Fruit fly (Drosophila melanogaster) whole organism, embryonic: ENCODE results near the gene CG16734.

ENCODE experiments used
- BtbVII ChIP-seq: fragments of 200-800 bp; sonication (Bioruptor generic); optimal IDR thresholded peaks from 3 replicates; lab custom pipeline; 2017; ENCODE audit warnings: missing biosample characterization, mild to moderate bottlenecking, missing genetic modification characterization
- CG10565 ChIP-seq: fragments of 200-800 bp; sonication (Bioruptor generic); optimal IDR thresholded peaks from 3 replicates; lab custom pipeline; 2016; ENCODE audit warnings: missing biosample characterization, mild to moderate bottlenecking, missing genetic modification characterization
- CG11093 ChIP-seq: fragments of 200-800 bp; sonication (Bioruptor generic); IDR thresholded peaks from 3 replicates; pipeline ENCODE4 v1.3.6; 2022; ENCODE audit warnings: missing biosample characterization, missing genetic modification characterization
- CG11456 ChIP-seq: fragments of 200-800 bp; sonication (Bioruptor generic); IDR thresholded peaks from 3 replicates; pipeline ENCODE4 v1.3.6; 2022; ENCODE audit warnings: missing biosample characterization, missing genetic modification characterization
- CG14050 ChIP-seq: fragments of 200-800 bp; sonication (Bioruptor generic); IDR thresholded peaks from 3 replicates; pipeline ENCODE4 v1.3.6; 2022; ENCODE audit warnings: missing biosample characterization, missing genetic modification characterization
- CG1602 ChIP-seq: fragments of 200-800 bp; sonication (Bioruptor generic); optimal IDR thresholded peaks from 3 replicates; lab custom pipeline; 2016; ENCODE audit warnings: missing biosample characterization, missing genetic modification characterization
- CG16779 ChIP-seq: fragments of 200-800 bp; sonication (Bioruptor generic); IDR thresholded peaks from 2 replicates; pipeline ENCODE4 v1.3.6; 2022; ENCODE audit warnings: missing biosample characterization, missing genetic modification characterization
- CG17568 ChIP-seq: fragments of 200-800 bp; sonication (Bioruptor generic); optimal IDR thresholded peaks from 2 replicates; lab custom pipeline; 2018; ENCODE audit warnings: missing biosample characterization, mild to moderate bottlenecking, missing genetic modification characterization, moderate library complexity
- CG17802 ChIP-seq: fragments of 200-800 bp; sonication (Bioruptor generic); optimal IDR thresholded peaks from 2 replicates; lab custom pipeline; 2018; ENCODE audit warnings: missing biosample characterization, mild to moderate bottlenecking, missing genetic modification characterization, moderate library complexity
- CG30431 ChIP-seq: fragments of 200-800 bp; sonication (Bioruptor generic); optimal IDR thresholded peaks from 2 replicates; lab custom pipeline; 2017; ENCODE audit warnings: missing biosample characterization, missing genetic modification characterization
- CG7745 ChIP-seq: fragments of 200-800 bp; sonication (Bioruptor generic); optimal IDR thresholded peaks from 2 replicates; lab custom pipeline; 2018; ENCODE audit warnings: missing biosample characterization, mild to moderate bottlenecking, missing genetic modification characterization, moderate library complexity
- CG8290 ChIP-seq, 3 experiments: fragments of 200-800 bp; sonication (Bioruptor generic); optimal IDR thresholded peaks; 2 replicates each; lab custom pipeline; 2016 to 2019; ENCODE audit warnings: missing biosample characterization in 3 of 3, missing genetic modification characterization in 3 of 3, mild to moderate bottlenecking in 2 of 3, moderate library complexity in 1 of 3
- CG8359 ChIP-seq: fragments of 200-800 bp; sonication (Bioruptor generic); optimal IDR thresholded peaks from 2 replicates; lab custom pipeline; 2017; ENCODE audit warnings: missing biosample characterization, mild to moderate bottlenecking, missing genetic modification characterization, borderline replicate concordance
- CkIIα-i1 ChIP-seq: fragments of 200-800 bp; sonication (Bioruptor generic); IDR thresholded peaks from 2 replicates; pipeline ENCODE4 v1.3.6; 2022; ENCODE audit warnings: missing biosample characterization, missing genetic modification characterization
- CoRest ChIP-seq: fragments of 200-800 bp; sonication (Bioruptor generic); optimal IDR thresholded peaks from 3 replicates; lab custom pipeline; 2018; ENCODE audit warnings: missing biosample characterization, mild to moderate bottlenecking, missing genetic modification characterization, moderate library complexity
- Dref ChIP-seq: fragments of 200-800 bp; sonication (Bioruptor generic); IDR thresholded peaks from 2 replicates; pipeline ENCODE4 v1.3.6; 2022; ENCODE audit warnings: missing biosample characterization, missing genetic modification characterization
- Ets65A ChIP-seq: fragments of 200-800 bp; sonication (Bioruptor generic); peaks from one replicate; lab custom pipeline; 2016; ENCODE audit warnings: missing biosample characterization, missing genetic modification characterization
- Fer1 ChIP-seq: fragments of 200-800 bp; sonication (Bioruptor generic); optimal IDR thresholded peaks from 2 replicates; lab custom pipeline; 2017; ENCODE audit warnings: missing biosample characterization, mild to moderate bottlenecking, missing genetic modification characterization
- GATAe ChIP-seq: fragments of 200-800 bp; sonication (Bioruptor generic); conservative IDR thresholded peaks from 2 replicates; pipeline ENCODE4 v1.3.6; 2022; ENCODE audit warnings: missing biosample characterization, missing genetic modification characterization
- HLH4C ChIP-seq: fragments of 200-800 bp; sonication (Bioruptor generic); IDR thresholded peaks from 3 replicates; pipeline ENCODE4 v1.3.6; 2022; ENCODE audit warnings: missing biosample characterization, missing genetic modification characterization; ENCODE audit not compliant: partially characterized antibody
- Hand ChIP-seq: fragments of 200-800 bp; sonication (Bioruptor generic); optimal IDR thresholded peaks from 2 replicates; lab custom pipeline; 2017; ENCODE audit warnings: mild to moderate bottlenecking, missing biosample characterization, missing genetic modification reagents, missing genetic modification characterization
- Hr3 ChIP-seq: fragments of 200-800 bp; sonication (Bioruptor generic); optimal IDR thresholded peaks from 3 replicates; lab custom pipeline; 2016; ENCODE audit warnings: missing biosample characterization, missing genetic modification characterization
- Hr51 ChIP-seq, 2 experiments: fragments of 200-800 bp; sonication (Bioruptor generic); optimal IDR thresholded peaks; 2 replicates in 1 of 2; 3 replicates in 1 of 2; lab custom pipeline; 2016 to 2018; ENCODE audit warnings: missing biosample characterization in 2 of 2, missing genetic modification characterization in 2 of 2, mild to moderate bottlenecking in 1 of 2, moderate library complexity in 1 of 2
- Hsf ChIP-seq: fragments of 200-800 bp; sonication (Bioruptor generic); optimal IDR thresholded peaks from 3 replicates; lab custom pipeline; 2016; ENCODE audit warnings: missing biosample characterization, missing genetic modification characterization
- Jarid2 ChIP-seq: fragments of 200-800 bp; sonication (Bioruptor generic); optimal IDR thresholded peaks from 3 replicates; lab custom pipeline; 2017; ENCODE audit warnings: mild to moderate bottlenecking, missing biosample characterization, missing genetic modification reagents, missing genetic modification characterization
- Nf-YC ChIP-seq: fragments of 200-800 bp; optimal IDR thresholded peaks from 3 replicates; lab custom pipeline; 2019; ENCODE audit warnings: missing biosample characterization, mild to moderate bottlenecking, missing genetic modification characterization, moderate library complexity
- Spps ChIP-seq: fragments of 200-800 bp; sonication (Bioruptor generic); optimal IDR thresholded peaks from 2 replicates; lab custom pipeline; 2018; ENCODE audit warnings: missing biosample characterization, mild to moderate bottlenecking, missing genetic modification characterization
- Sry-β ChIP-seq: fragments of 200-800 bp; sonication (Bioruptor generic); optimal IDR thresholded peaks from 2 replicates; lab custom pipeline; 2018; ENCODE audit warnings: missing biosample characterization, mild to moderate bottlenecking, missing genetic modification characterization, moderate library complexity
- amos ChIP-seq: fragments of 200-800 bp; sonication (Bioruptor generic); IDR thresholded peaks from 2 replicates; pipeline ENCODE4 v1.3.6; 2022; ENCODE audit warnings: missing biosample characterization, missing genetic modification characterization; ENCODE audit not compliant: partially characterized antibody
- ase ChIP-seq: fragments of 200-800 bp; sonication (Bioruptor generic); IDR thresholded peaks from 3 replicates; pipeline ENCODE4 v1.3.6; 2022; ENCODE audit warnings: missing biosample characterization, missing genetic modification characterization
- ato ChIP-seq: fragments of 200-800 bp; sonication (Bioruptor generic); IDR thresholded peaks from 2 replicates; pipeline ENCODE4 v1.3.6; 2022; ENCODE audit warnings: missing biosample characterization, missing genetic modification characterization; ENCODE audit not compliant: partially characterized antibody
- bab2 ChIP-seq: fragments of 200-800 bp; sonication (Bioruptor generic); optimal IDR thresholded peaks from 2 replicates; lab custom pipeline; 2016; ENCODE audit warnings: missing biosample characterization, missing genetic modification characterization
- chm ChIP-seq: fragments of 200-800 bp; sonication (Bioruptor generic); IDR thresholded peaks from 2 replicates; pipeline ENCODE4 v1.3.6; 2022; ENCODE audit warnings: missing biosample characterization, missing genetic modification characterization
- chn ChIP-seq: fragments of 200-800 bp; sonication (Bioruptor generic); optimal IDR thresholded peaks from 2 replicates; lab custom pipeline; 2016; ENCODE audit warnings: missing biosample characterization, missing genetic modification characterization
- fd3F ChIP-seq: fragments of 200-800 bp; sonication (Bioruptor generic); optimal IDR thresholded peaks from 2 replicates; lab custom pipeline; 2018; ENCODE audit warnings: missing biosample characterization, mild to moderate bottlenecking, missing genetic modification characterization, moderate library complexity
- ftz-f1 ChIP-seq: fragments of 200-800 bp; sonication (Bioruptor generic); optimal IDR thresholded peaks from 2 replicates; lab custom pipeline; 2016; ENCODE audit warnings: missing biosample characterization, missing genetic modification characterization
- jing ChIP-seq: fragments of 200-800 bp; sonication (Bioruptor generic); optimal IDR thresholded peaks from 2 replicates; lab custom pipeline; 2018; ENCODE audit warnings: missing biosample characterization, mild to moderate bottlenecking, missing genetic modification characterization
- lov ChIP-seq, 2 experiments: fragments of 200-800 bp in 1 of 2; fragments of >200 bp in 1 of 2; sonication (Bioruptor generic) in 1 of 2; IDR thresholded peaks in 1 of 2; optimal IDR thresholded peaks in 1 of 2; 2 replicates in 1 of 2; 3 replicates in 1 of 2; pipeline versions ENCODE4 v1.3.6 to Lab custom; 2017 to 2022; ENCODE audit warnings: missing biosample characterization in 1 of 2, missing genetic modification characterization in 1 of 2
- odd ChIP-seq: fragments of 200-800 bp; sonication (Bioruptor generic); optimal IDR thresholded peaks from 2 replicates; lab custom pipeline; 2017; ENCODE audit warnings: missing biosample characterization, mild to moderate bottlenecking, missing genetic modification characterization
- pros ChIP-seq: fragments of 200-800 bp; sonication (Bioruptor generic); optimal IDR thresholded peaks from 3 replicates; lab custom pipeline; 2019; ENCODE audit warnings: missing biosample characterization, mild to moderate bottlenecking, missing genetic modification characterization, moderate library complexity
- ranshi ChIP-seq: fragments of 200-800 bp; sonication (Bioruptor generic); IDR thresholded peaks from 2 replicates; pipeline ENCODE4 v1.3.6; 2022; ENCODE audit warnings: missing biosample characterization, missing genetic modification characterization
- sd ChIP-seq: fragments of 200-800 bp; sonication (Bioruptor generic); optimal IDR thresholded peaks from 3 replicates; lab custom pipeline; 2018; ENCODE audit warnings: missing biosample characterization, mild to moderate bottlenecking, missing genetic modification characterization, moderate library complexity
- sna ChIP-seq: fragments of 200-800 bp; sonication (Bioruptor generic); IDR thresholded peaks from 2 replicates; pipeline ENCODE4 v1.3.6; 2022; ENCODE audit warnings: missing biosample characterization, missing genetic modification characterization; ENCODE audit not compliant: partially characterized antibody
- sob ChIP-seq: fragments of 200-800 bp; sonication (Bioruptor generic); IDR thresholded peaks from 2 replicates; pipeline ENCODE4 v1.3.6; 2022; ENCODE audit warnings: missing biosample characterization, missing genetic modification characterization
- stc ChIP-seq: fragments of 200-800 bp; sonication (Bioruptor generic); IDR thresholded peaks from 2 replicates; pipeline ENCODE4 v1.3.6; 2022; ENCODE audit warnings: missing biosample characterization, missing genetic modification characterization
- tna ChIP-seq: fragments of 200-800 bp; sonication (Bioruptor generic); IDR thresholded peaks from 2 replicates; pipeline ENCODE4 v1.3.6; 2022; ENCODE audit warnings: missing biosample characterization, missing genetic modification characterization; ENCODE audit not compliant: partially characterized antibody
- zen ChIP-seq: fragments of 200-800 bp; sonication (Bioruptor generic); optimal IDR thresholded peaks from 3 replicates; lab custom pipeline; 2018; ENCODE audit warnings: missing biosample characterization, mild to moderate bottlenecking, missing genetic modification characterization, moderate library complexity

The CG16734 gene

dm6 chr3R:9245576-9246200, 9.2 kb upstream of the CG16734 start, which contains the start of gene Vps15 (continued):
- TF ChIP-seq Spps (tag; lab: Kevin White, UChicago) (peak; percentile 51), sd (tag; lab: Kevin White, UChicago) (peak; percentile 58), CkIIα-i1 (GFP tag; lab: Robert Waterston, UW) (no peak), Jarid2 (GFP tag; lab: Kevin White, UChicago) (no peak), sob (peak; percentile 81), chn (peak; percentile 42), jing (GFP tag; lab: Kevin White, UChicago) (peak; percentile 21), Sry-β (no peak), Hr51 (GFP tag; optimal IDR thresholded peaks at IDR 0.05; lab: Kevin White, UChicago) (peak; percentile 44 to 83), sna (GFP tag; lab: Robert Waterston, UW) (peak; percentile 94), CG16779 (GFP tag; lab: Robert Waterston, UW) (0 out of 2 replicates have a peak, but pooled peaks have one; percentile 31), Ets65A (GFP tag; lab: Kevin White, UChicago) (peak; percentile 15), Hsf (GFP tag; lab: Kevin White, UChicago) (peak; percentile 76), tna (GFP tag; lab: Robert Waterston, UW) (peak; percentile 77; the same call in 1 of the 2 replicates), stc (GFP tag; lab: Robert Waterston, UW) (peak; percentile 67; the same call in 1 of the 2 replicates), CG17568 (GFP tag; lab: Kevin White, UChicago) (peak; percentile 61), odd (GFP tag; lab: Kevin White, UChicago) (peak; percentile 17), CG30431 (no peak), CG10565 (GFP tag; lab: Kevin White, UChicago) (no peak), CoRest (tag; lab: Kevin White, UChicago) (peak; percentile 86), Nf-YC (tag; lab: Kevin White, UChicago) (peak; percentile 72), CG1602 (GFP tag; lab: Kevin White, UChicago) (peak; percentile 73), CG14050 (GFP tag; lab: Robert Waterston, UW) (peak; percentile 49; the same call in 2 of the 3 replicates), CG11093 (GFP tag; lab: Robert Waterston, UW) (no peak), ftz-f1 (GFP tag; lab: Kevin White, UChicago) (no peak), CG7745 (tag; lab: Kevin White, UChicago) (no peak), GATAe (GFP tag; lab: Robert Waterston, UW) (no peak; the same call in 1 of the 2 replicates), zen (peak; percentile 78), HLH4C (GFP tag; lab: Robert Waterston, UW) (peak; percentile 96), chm (GFP tag; lab: Robert Waterston, UW) (peak; percentile 58; the same call in 1 of the 2 replicates), lov (optimal IDR thresholded peaks at IDR 0.05; lab: Kevin White, UChicago) (no peak), lov (GFP tag; IDR thresholded peaks at IDR 0.05; lab: Robert Waterston, UW) (0 out of 3 replicates have a peak, but pooled peaks have one; percentile 55), Dref (GFP tag; lab: Robert Waterston, UW) (peak; percentile 75), CG8359 (GFP tag; lab: Kevin White, UChicago) (no peak), ranshi (GFP tag; lab: Robert Waterston, UW) (peak; percentile 64), amos (GFP tag; lab: Robert Waterston, UW) (peak; percentile 74; the same call in 1 of the 2 replicates), bab2 (GFP tag; lab: Kevin White, UChicago) (peak; percentile 67), Hand (GFP tag; lab: Kevin White, UChicago) (peak; percentile 27), fd3F (GFP tag; lab: Kevin White, UChicago) (peak; percentile 70), BtbVII (GFP tag; lab: Kevin White, UChicago) (peak; percentile 42), Hr3 (peak; percentile 64), CG8290 (GFP tag; optimal IDR thresholded peaks at IDR 0.05; lab: Kevin White, UChicago) (peak; percentile 59), CG8290 (tag; optimal IDR thresholded peaks at IDR 0.05; lab: Kevin White, UChicago) (no peak), ase (GFP tag; lab: Robert Waterston, UW) (peak; percentile 52; the same call in 1 of the 3 replicates), pros (GFP tag; lab: Kevin White, UChicago) (no peak), CG11456 (0 out of 3 replicates have a peak, but pooled peaks have one; percentile 5), CG17802 (tag; lab: Kevin White, UChicago) (peak; percentile 21), ato (no peak; the same call in 1 of the 2 replicates), Fer1 (GFP tag; lab: Kevin White, UChicago) (peak; percentile 85)
